Fruit fly (Drosophila melanogaster) whole organism: Measurements from ENCODE around the gene Mpv17.

Source experiments
- CG8478 ChIP-seq: fragments of >200 bp; optimal IDR thresholded peaks from 2 replicates; lab custom pipeline; 2018; ENCODE audit warnings: inconsistent platforms
- pan ChIP-seq: fragments of >200 bp; optimal IDR thresholded peaks from 2 replicates; lab custom pipeline; 2017

dm6 chr4:1050422-1050821, 21.3 kb upstream of the Mpv17 start:
- no peak for TF ChIP-seq pan (lab: Kevin White, UChicago)
- no peak for TF ChIP-seq CG8478 (lab: Kevin White, UChicago)
